Fruit fly (Drosophila melanogaster) whole organism, embryonic: Measurements from ENCODE around the gene Or67b.

Experiments used
- Atf6 ChIP-seq: fragments of 200-800 bp; sonication (Bioruptor generic); IDR thresholded peaks from 2 replicates; pipeline ENCODE4 v1.3.6; 2022; ENCODE audit warnings: missing biosample characterization, missing genetic modification characterization
- B-H1 ChIP-seq: fragments of 200-800 bp; sonication (Bioruptor generic); IDR thresholded peaks from 3 replicates; pipeline ENCODE4 v1.3.6; 2022; ENCODE audit warnings: missing biosample characterization, missing genetic modification characterization
- CG1024 ChIP-seq: fragments of 200-800 bp; sonication (Bioruptor generic); IDR thresholded peaks from 2 replicates; pipeline ENCODE4 v1.3.6; 2022; ENCODE audit warnings: missing biosample characterization, missing genetic modification characterization
- CG11695 ChIP-seq: fragments of 200-800 bp; sonication (Bioruptor generic); IDR thresholded peaks from 3 replicates; pipeline ENCODE4 v1.3.6; 2022; ENCODE audit warnings: missing biosample characterization, missing genetic modification characterization
- CG15011 ChIP-seq: fragments of 200-800 bp; sonication (Bioruptor generic); optimal IDR thresholded peaks from 3 replicates; lab custom pipeline; 2018; ENCODE audit warnings: missing biosample characterization, mild to moderate bottlenecking, missing genetic modification characterization
- CG17912 ChIP-seq: fragments of 200-800 bp; sonication (Bioruptor generic); optimal IDR thresholded peaks from 2 replicates; lab custom pipeline; 2018; ENCODE audit warnings: missing biosample characterization, mild to moderate bottlenecking, missing genetic modification characterization
- CG2712 ChIP-seq: fragments of 200-800 bp; optimal IDR thresholded peaks from 3 replicates; lab custom pipeline; 2019; ENCODE audit warnings: missing biosample characterization, mild to moderate bottlenecking, missing genetic modification characterization, moderate library complexity
- CG31224 ChIP-seq: fragments of 200-800 bp; sonication (Bioruptor generic); IDR thresholded peaks from 2 replicates; pipeline ENCODE4 v1.3.6; 2022; ENCODE audit warnings: missing biosample characterization, missing genetic modification characterization
- CG32532 ChIP-seq: fragments of 200-800 bp; sonication (Bioruptor generic); IDR thresholded peaks from 2 replicates; pipeline ENCODE4 v1.3.6; 2022; ENCODE audit warnings: missing biosample characterization, missing genetic modification characterization
- CG34422 ChIP-seq: fragments of 200-800 bp; sonication (Bioruptor generic); IDR thresholded peaks from 3 replicates; pipeline ENCODE4 v1.3.6; 2022; ENCODE audit warnings: missing biosample characterization, missing genetic modification characterization
- CG3847 ChIP-seq: fragments of 200-800 bp; sonication (Bioruptor generic); IDR thresholded peaks from 2 replicates; pipeline ENCODE4 v1.3.6; 2022; ENCODE audit warnings: missing biosample characterization, missing genetic modification characterization
- CG6689 ChIP-seq: fragments of 200-800 bp; sonication (Bioruptor generic); IDR thresholded peaks from 2 replicates; pipeline ENCODE4 v1.3.6; 2022; ENCODE audit warnings: missing biosample characterization, missing genetic modification characterization
- CG6765 ChIP-seq: fragments of 200-800 bp; sonication (Bioruptor generic); optimal IDR thresholded peaks from 3 replicates; lab custom pipeline; 2017; ENCODE audit warnings: missing biosample characterization, mild to moderate bottlenecking, missing genetic modification characterization
- CG8089 ChIP-seq: fragments of 200-800 bp; sonication (Bioruptor generic); optimal IDR thresholded peaks from 3 replicates; lab custom pipeline; 2016; ENCODE audit warnings: missing biosample characterization, missing genetic modification characterization
- CHES-1-like ChIP-seq: fragments of 200-800 bp; sonication (Bioruptor generic); optimal IDR thresholded peaks from 2 replicates; lab custom pipeline; 2016; ENCODE audit warnings: missing biosample characterization, missing genetic modification characterization
- Camta ChIP-seq: fragments of 200-800 bp; sonication (Bioruptor generic); optimal IDR thresholded peaks from 2 replicates; lab custom pipeline; 2016; ENCODE audit warnings: missing biosample characterization, missing genetic modification characterization
- Doc3 ChIP-seq: fragments of 200-800 bp; sonication (Bioruptor generic); IDR thresholded peaks from 3 replicates; pipeline ENCODE4 v1.3.6; 2022; ENCODE audit warnings: missing biosample characterization, missing genetic modification characterization; ENCODE audit not compliant: partially characterized antibody
- Hr39 ChIP-seq: fragments of >200 bp; optimal IDR thresholded peaks from 2 replicates; lab custom pipeline; 2017
- Mrtf ChIP-seq: fragments of 200-800 bp; sonication (Bioruptor generic); IDR thresholded peaks from 3 replicates; pipeline ENCODE4 v1.3.6; 2022; ENCODE audit warnings: missing biosample characterization, missing genetic modification characterization
- Sox100B ChIP-seq: fragments of 200-800 bp; sonication (Bioruptor generic); optimal IDR thresholded peaks from 3 replicates; lab custom pipeline; 2018; ENCODE audit warnings: missing biosample characterization, mild to moderate bottlenecking, missing genetic modification characterization
- Sox102F ChIP-seq: fragments of 200-800 bp; sonication (Bioruptor generic); optimal IDR thresholded peaks from 2 replicates; lab custom pipeline; 2018; ENCODE audit warnings: missing biosample characterization, mild to moderate bottlenecking, missing genetic modification characterization, moderate library complexity
- Trl ChIP-seq, 3 experiments: fragments of >200 bp in 2 of 3; fragments of 200-800 bp in 1 of 3; sonication (Bioruptor generic) in 1 of 3; optimal IDR thresholded peaks; 2 replicates in 1 of 3; 3 replicates in 2 of 3; lab custom pipeline; 2016 to 2017; ENCODE audit warnings: missing biosample characterization in 1 of 3, missing genetic modification characterization in 1 of 3
- bcd ChIP-seq: fragments of 200-800 bp; sonication (Bioruptor generic); optimal IDR thresholded peaks from 2 replicates; lab custom pipeline; 2017; ENCODE audit warnings: missing biosample characterization, mild to moderate bottlenecking, missing genetic modification characterization
- cad ChIP-seq: fragments of >200 bp; optimal IDR thresholded peaks from 2 replicates; lab custom pipeline; 2017; ENCODE audit warnings: missing biosample characterization, missing genetic modification characterization
- croc ChIP-seq: fragments of 200-800 bp; sonication (Bioruptor generic); conservative IDR thresholded peaks from 3 replicates; pipeline ENCODE4 v1.3.6; 2022; ENCODE audit warnings: missing biosample characterization, missing genetic modification characterization
- da ChIP-seq: fragments of 200-800 bp; sonication (Bioruptor generic); optimal IDR thresholded peaks from 2 replicates; lab custom pipeline; 2016; ENCODE audit warnings: missing biosample characterization, missing genetic modification characterization
- dpn ChIP-seq, 2 experiments: fragments of 200-800 bp; sonication (Bioruptor generic); optimal IDR thresholded peaks; 3 replicates each; lab custom pipeline; 2016; ENCODE audit warnings: missing biosample characterization in 2 of 2, missing genetic modification characterization in 2 of 2
- dysf ChIP-seq: fragments of 200-800 bp; sonication (Bioruptor generic); IDR thresholded peaks from 3 replicates; pipeline ENCODE4 v1.3.6; 2022; ENCODE audit warnings: missing biosample characterization, missing genetic modification characterization
- ewg ChIP-seq: fragments of 200-800 bp; sonication (Bioruptor generic); optimal IDR thresholded peaks from 3 replicates; lab custom pipeline; 2017; ENCODE audit warnings: mild to moderate bottlenecking, missing biosample characterization, missing genetic modification reagents, missing genetic modification characterization
- exex ChIP-seq: fragments of 200-800 bp; sonication (Bioruptor generic); optimal IDR thresholded peaks from 4 replicates; lab custom pipeline; 2018; ENCODE audit warnings: missing biosample characterization, mild to moderate bottlenecking, missing genetic modification characterization, moderate library complexity
- kah ChIP-seq: fragments of 200-800 bp; sonication (Bioruptor generic); optimal IDR thresholded peaks from 2 replicates; lab custom pipeline; 2018; ENCODE audit warnings: missing biosample characterization, mild to moderate bottlenecking, missing genetic modification characterization
- lola ChIP-seq, 3 experiments: fragments of >200 bp in 2 of 3; fragments of 200-800 bp in 1 of 3; sonication (Bioruptor generic) in 1 of 3; optimal IDR thresholded peaks; 2 replicates each; lab custom pipeline; 2017 to 2019; ENCODE audit warnings: missing biosample characterization in 3 of 3, missing genetic modification characterization in 3 of 3, mild to moderate bottlenecking in 1 of 3, moderate library complexity in 1 of 3
- scrt ChIP-seq: fragments of 200-800 bp; sonication (Bioruptor generic); optimal IDR thresholded peaks from 2 replicates; lab custom pipeline; 2018; ENCODE audit warnings: missing biosample characterization, mild to moderate bottlenecking, missing genetic modification characterization, moderate library complexity
- sima ChIP-seq: fragments of 200-800 bp; sonication (Bioruptor generic); optimal IDR thresholded peaks from 2 replicates; lab custom pipeline; 2016; ENCODE audit warnings: missing biosample characterization, missing genetic modification characterization
- so ChIP-seq: fragments of 200-800 bp; sonication (Bioruptor generic); IDR thresholded peaks from 3 replicates; pipeline ENCODE4 v1.3.6; 2022; ENCODE audit warnings: missing biosample characterization, missing genetic modification characterization

Or67b gene

dm6 chr3L:9643762-9644161 is 14.8 kb upstream of the Or67b start, which contains the start of gene CNMaR:
CNMaR (plus strand) TSS chr3L:9644109.
- TF ChIP-seq CG31224 (GFP tag; lab: Robert Waterston, UW) (peak; percentile 78), CG34422 (GFP tag; lab: Robert Waterston, UW) (peak; percentile 59; the same call in 1 of the 3 replicates), ewg (GFP tag; lab: Kevin White, UChicago) (peak; percentile 85), kah (GFP tag; lab: Kevin White, UChicago) (peak; percentile 10), dysf (GFP tag; lab: Robert Waterston, UW) (0 out of 3 replicates have a peak, but pooled peaks have one; percentile 16), B-H1 (GFP tag; lab: Robert Waterston, UW) (no peak), scrt (GFP tag; lab: Kevin White, UChicago) (peak; percentile 100), dpn (GFP tag; optimal IDR thresholded peaks at IDR 0.05; lab: Kevin White, UChicago) (no peak), cad (GFP tag; lab: Kevin White, UChicago) (no peak)

dm6 chr3L:9640713-9641112 is 11.7 kb upstream of the Or67b start, which contains the start of gene CG18180:
CG18180 (plus strand) TSS chr3L:9641013.
- TF ChIP-seq exex (tag; lab: Kevin White, UChicago) = peak; percentile 10
- TF ChIP-seq Mrtf (GFP tag; lab: Robert Waterston, UW) = no peak
- no peak for TF ChIP-seq CG3847 (GFP tag; lab: Robert Waterston, UW)

- TF ChIP-seq CG6689 (GFP tag; lab: Robert Waterston, UW) (no peak), Hr39 (lab: Kevin White, UChicago) (no peak), CG32532 (GFP tag; lab: Robert Waterston, UW) (no peak), so (GFP tag; lab: Robert Waterston, UW) (no peak), Atf6 (GFP tag; lab: Robert Waterston, UW) (no peak), bcd (no peak), CG6765 (GFP tag; lab: Kevin White, UChicago) (no peak), CG1024 (GFP tag; lab: Robert Waterston, UW) (no peak), CG2712 (no peak), Sox100B (no peak), sima (GFP tag; lab: Kevin White, UChicago) (no peak), da (no peak), lola (GFP tag; optimal IDR thresholded peaks at IDR 0.05; lab: Kevin White, UChicago) (no peak), croc (no peak)
Observed at dm6 chr3L:9638971-9639370, 10.0 kb upstream of the Or67b start, which contains the start of gene CG18179. CG18179 (plus strand) TSS chr3L:9639271.

dm6 chr3L:9637812-9638211 is 8.8 kb upstream of the Or67b start, which contains the start of gene CG8329:
CG8329 (plus strand) TSS chr3L:9638112.
- TF ChIP-seq CG11695 (GFP tag; lab: Robert Waterston, UW) (no peak), Camta (GFP tag; lab: Kevin White, UChicago) (no peak), Doc3 (GFP tag; lab: Robert Waterston, UW) (no peak), Sox102F (no peak), CG8089 (GFP tag; lab: Kevin White, UChicago) (no peak), CHES-1-like (GFP tag; lab: Kevin White, UChicago) (no peak), CG15011 (no peak), CG17912 (GFP tag; lab: Kevin White, UChicago) (no peak), Trl (optimal IDR thresholded peaks at IDR 0.05; lab: Kevin White, UChicago) (no peak), Trl (GFP tag; optimal IDR thresholded peaks at IDR 0.05; lab: Kevin White, UChicago) (no peak)
